Worm (Caenorhabditis elegans): Measurements from ENCODE around the gene dpy-10.

- TF ChIP-seq elt-1 (tag; optimal IDR thresholded peaks at IDR 0.05; ENCODE audit: borderline replicate concordance, insufficient read depth) (no peak), ces-1 (GFP tag; optimal IDR thresholded peaks at IDR 0.05) (peak; percentile 82), snpc-4 (tag; optimal IDR thresholded peaks at IDR 0.05) (no peak), nhr-2 (tag; optimal IDR thresholded peaks at IDR 0.05) (no peak), nhr-28 (tag; optimal IDR thresholded peaks at IDR 0.05) (no peak), nhr-76 (tag; optimal IDR thresholded peaks at IDR 0.05) (no peak), pha-4 (tag; optimal IDR thresholded peaks at IDR 0.05) (no peak), unc-62 (GFP tag; optimal IDR thresholded peaks at IDR 0.05) (no peak), lsy-2 (tag; optimal IDR thresholded peaks at IDR 0.05) (no peak), lin-13 (tag; optimal IDR thresholded peaks at IDR 0.05) (no peak), sptf-1 (tag; optimal IDR thresholded peaks at IDR 0.05) (no peak)
Observed at ce11 chrII:6706552-6707091, 5.4 kb downstream of the dpy-10 start.

All from whole organism, mixed stage, embryonic.